Fruit fly (Drosophila melanogaster) whole organism, wandering third instar larva: ENCODE results near the gene CG12983.

Source experiments
- Abd-B ChIP-seq: fragments of >200 bp; optimal IDR thresholded peaks from 2 replicates; lab custom pipeline; 2017; ENCODE audit warnings: missing biosample characterization, missing genetic modification characterization
- CG32264 ChIP-seq: fragments of 200-800 bp; sonication (Bioruptor generic); optimal IDR thresholded peaks from 2 replicates; lab custom pipeline; 2016; ENCODE audit warnings: missing biosample characterization, missing genetic modification characterization
- CG9705 ChIP-seq: fragments of 200-800 bp; sonication (Bioruptor generic); optimal IDR thresholded peaks from 2 replicates; lab custom pipeline; 2018; ENCODE audit warnings: missing biosample characterization, mild to moderate bottlenecking, missing genetic modification characterization
- CrebA ChIP-seq: fragments of 200-800 bp; sonication (Bioruptor generic); optimal IDR thresholded peaks from 2 replicates; lab custom pipeline; 2016; ENCODE audit warnings: missing biosample characterization, mild to moderate bottlenecking, missing genetic modification characterization, borderline replicate concordance
- Dfd ChIP-seq: fragments of >200 bp; optimal IDR thresholded peaks from 2 replicates; lab custom pipeline; 2017; ENCODE audit warnings: missing biosample characterization, missing genetic modification characterization
- Dif ChIP-seq: fragments of 200-275, 200-300 bp; sonication (Bioruptor generic); optimal IDR thresholded peaks from 2 replicates; lab custom pipeline; 2018; ENCODE audit warnings: missing biosample characterization, missing genetic modification characterization; ENCODE audit not compliant: partially characterized antibody
- GATAd ChIP-seq: sonication (Bioruptor generic); optimal IDR thresholded peaks from 2 replicates; lab custom pipeline; 2016; ENCODE audit warnings: missing biosample characterization, missing genetic modification characterization
- HLH106 ChIP-seq: fragments of 200-800 bp; optimal IDR thresholded peaks from 3 replicates; lab custom pipeline; 2019; ENCODE audit warnings: missing biosample characterization, mild to moderate bottlenecking, missing genetic modification characterization, moderate library complexity
- Hnf4 ChIP-seq: fragments of 200-800 bp; sonication (Bioruptor generic); optimal IDR thresholded peaks from 2 replicates; lab custom pipeline; 2016; ENCODE audit warnings: missing biosample characterization, mild to moderate bottlenecking, missing genetic modification characterization
- Hr78 ChIP-seq: fragments of >200 bp; optimal IDR thresholded peaks from 2 replicates; lab custom pipeline; 2017; ENCODE audit warnings: missing biosample characterization, missing genetic modification characterization
- Hr83 ChIP-seq: fragments of 200-300 bp; sonication (Bioruptor generic); optimal IDR thresholded peaks from 2 replicates; lab custom pipeline; 2016; ENCODE audit warnings: missing biosample characterization, mild to moderate bottlenecking, missing genetic modification characterization, moderate library complexity; ENCODE audit not compliant: poor library complexity, severe bottlenecking
- Jra ChIP-seq: sonication (Bioruptor generic); optimal IDR thresholded peaks from 2 replicates; lab custom pipeline; 2016; ENCODE audit warnings: missing biosample characterization, missing genetic modification characterization
- Mio ChIP-seq: sonication (Bioruptor generic); optimal IDR thresholded peaks from 2 replicates; lab custom pipeline; 2016; ENCODE audit warnings: missing biosample characterization, missing genetic modification characterization
- N ChIP-seq: fragments of >200 bp; optimal IDR thresholded peaks from 2 replicates; lab custom pipeline; 2018; ENCODE audit warnings: missing biosample characterization, missing external identifiers, missing genetic modification characterization
- OdsH ChIP-seq: fragments of 200-800 bp; sonication (Bioruptor generic); optimal IDR thresholded peaks from 2 replicates; lab custom pipeline; 2016; ENCODE audit warnings: missing biosample characterization, mild to moderate bottlenecking, missing genetic modification characterization
- Rel ChIP-seq, 2 experiments: fragments of 200-800 bp; sonication (Bioruptor generic) in 1 of 2; optimal IDR thresholded peaks; 2 replicates in 1 of 2; 3 replicates in 1 of 2; lab custom pipeline; 2016 to 2019; ENCODE audit warnings: mild to moderate bottlenecking in 2 of 2, missing biosample characterization in 2 of 2, missing genetic modification characterization in 2 of 2, moderate library complexity in 1 of 2
- Sp1 ChIP-seq: fragments of 200-800 bp; sonication (Bioruptor generic); optimal IDR thresholded peaks from 3 replicates; lab custom pipeline; 2019; ENCODE audit warnings: missing biosample characterization, mild to moderate bottlenecking, missing genetic modification characterization, moderate library complexity
- br ChIP-seq: fragments of 200-800 bp; sonication (Bioruptor generic); optimal IDR thresholded peaks from 2 replicates; lab custom pipeline; 2016; ENCODE audit warnings: missing biosample characterization, missing genetic modification characterization
- brk ChIP-seq: fragments of 200-800 bp; sonication (Bioruptor generic); optimal IDR thresholded peaks from 2 replicates; lab custom pipeline; 2016; ENCODE audit warnings: missing biosample characterization, mild to moderate bottlenecking, missing genetic modification characterization
- dl ChIP-seq, 2 experiments: fragments of 175-275, 200-275 bp in 1 of 2; fragments of 200-275 bp in 1 of 2; sonication (Bioruptor generic); optimal IDR thresholded peaks; lab custom pipeline; 2018; ENCODE audit warnings: mild to moderate bottlenecking in 2 of 2, missing biosample characterization in 2 of 2, missing genetic modification characterization in 2 of 2, moderate library complexity in 2 of 2; ENCODE audit not compliant: partially characterized antibody in 2 of 2, insufficient read depth in 1 of 2
- ey ChIP-seq: fragments of 200-800 bp; sonication (Bioruptor generic); optimal IDR thresholded peaks from 2 replicates; lab custom pipeline; 2016; ENCODE audit warnings: missing biosample characterization, missing genetic modification characterization
- foxo ChIP-seq, 2 experiments: fragments of 200-800 bp; sonication (Bioruptor generic); optimal IDR thresholded peaks; 2 replicates in 1 of 2; 3 replicates in 1 of 2; lab custom pipeline; 2016 to 2017; ENCODE audit warnings: missing biosample characterization in 2 of 2, missing genetic modification characterization in 2 of 2
- fru ChIP-seq: fragments of 200-800 bp; sonication (Bioruptor generic); optimal IDR thresholded peaks from 3 replicates; lab custom pipeline; 2016; ENCODE audit warnings: missing biosample characterization, mild to moderate bottlenecking, missing genetic modification characterization
- h ChIP-seq: fragments of 200-800 bp; sonication (Bioruptor generic); optimal IDR thresholded peaks from 3 replicates; lab custom pipeline; 2016; ENCODE audit warnings: missing biosample characterization, mild to moderate bottlenecking, missing genetic modification characterization
- jim ChIP-seq: fragments of 175-275, 200-325 bp; sonication (Bioruptor generic); optimal IDR thresholded peaks from 2 replicates; lab custom pipeline; 2016; ENCODE audit warnings: missing biosample characterization, mild to moderate bottlenecking, missing genetic modification characterization
- lola ChIP-seq: fragments of >200 bp; optimal IDR thresholded peaks from 2 replicates; lab custom pipeline; 2017; ENCODE audit warnings: missing biosample characterization, missing genetic modification characterization
- pan ChIP-seq: fragments of >200 bp; optimal IDR thresholded peaks from 2 replicates; lab custom pipeline; 2017
- psq ChIP-seq: fragments of 200-800 bp; sonication (Bioruptor generic); optimal IDR thresholded peaks from 3 replicates; lab custom pipeline; 2017; ENCODE audit warnings: missing biosample characterization, mild to moderate bottlenecking, missing genetic modification characterization, moderate library complexity
- rgr ChIP-seq: fragments of 200-800 bp; sonication (Bioruptor generic); optimal IDR thresholded peaks from 3 replicates; lab custom pipeline; 2016; ENCODE audit warnings: missing biosample characterization, mild to moderate bottlenecking, missing genetic modification characterization
- sage ChIP-seq: fragments of 200-800 bp; sonication (Bioruptor generic); optimal IDR thresholded peaks from 2 replicates; lab custom pipeline; 2016; ENCODE audit warnings: missing biosample characterization, mild to moderate bottlenecking, missing genetic modification characterization
- sv ChIP-seq: fragments of 200-800 bp; sonication (Bioruptor generic); optimal IDR thresholded peaks from 3 replicates; lab custom pipeline; 2016; ENCODE audit warnings: missing biosample characterization, missing genetic modification characterization
- tai ChIP-seq: sonication (Bioruptor generic); optimal IDR thresholded peaks from 2 replicates; lab custom pipeline; 2016; ENCODE audit warnings: missing biosample characterization, missing genetic modification characterization
- usp ChIP-seq: fragments of >200 bp; optimal IDR thresholded peaks from 2 replicates; lab custom pipeline; 2017; ENCODE audit warnings: missing biosample characterization, missing genetic modification characterization
- woc ChIP-seq: sonication (Bioruptor generic); optimal IDR thresholded peaks from 2 replicates; lab custom pipeline; 2016; ENCODE audit warnings: missing biosample characterization, mild to moderate bottlenecking, missing genetic modification characterization

Gene CG12983

DNA sequence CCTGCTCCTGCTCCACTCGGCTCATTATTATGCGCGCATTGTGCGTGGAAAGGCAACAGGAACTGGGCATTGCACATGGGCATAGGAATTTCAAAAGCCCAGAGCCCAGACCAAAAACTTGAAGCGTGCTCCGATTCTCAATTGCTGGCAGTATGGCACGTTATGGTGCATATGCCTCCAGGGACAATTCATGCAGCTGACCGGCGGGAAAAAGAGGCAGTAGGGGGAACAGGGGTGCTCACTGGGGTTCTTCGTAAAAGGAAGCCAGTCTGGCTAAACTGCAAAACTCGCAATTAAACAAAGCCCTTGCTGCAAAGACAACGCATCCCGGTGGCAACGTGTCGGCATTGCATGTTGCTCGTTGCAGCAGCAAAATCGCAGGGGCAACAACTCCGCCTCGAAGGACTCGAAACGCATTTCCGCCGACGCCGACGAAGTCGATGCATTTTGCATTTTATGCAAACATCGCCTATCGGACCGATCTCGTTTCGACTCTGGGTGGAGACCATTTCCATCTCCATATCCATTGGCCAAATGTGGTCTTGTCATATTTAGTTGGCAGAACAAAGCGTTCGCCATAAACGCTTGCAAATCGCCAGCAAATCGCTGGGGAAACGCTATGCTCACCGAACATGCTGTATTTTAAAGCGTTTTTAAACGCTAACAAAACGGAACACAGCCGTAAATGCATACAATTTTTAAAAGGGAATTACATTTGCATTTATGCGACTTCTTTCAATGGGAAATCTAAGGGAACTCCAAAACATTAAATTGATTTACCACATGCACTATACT, 18.0 kb upstream of the CG12983 start:
- TF ChIP-seq pan (no peak), OdsH (no peak), Hnf4 (GFP tag; lab: Kevin White, UChicago) (no peak), sage (no peak), brk (GFP tag; lab: Kevin White, UChicago) (peak; percentile 13), Hr78 (GFP tag; lab: Kevin White, UChicago) (no peak), Sp1 (GFP tag; lab: Kevin White, UChicago) (no peak), fru (no peak), psq (GFP tag; lab: Kevin White, UChicago) (peak; percentile 30), sv (GFP tag; lab: Kevin White, UChicago) (no peak), CrebA (no peak), HLH106 (tag; lab: Kevin White, UChicago) (no peak), CG9705 (GFP tag; lab: Kevin White, UChicago) (no peak), Abd-B (GFP tag; lab: Kevin White, UChicago) (no peak), usp (GFP tag; lab: Kevin White, UChicago) (no peak), foxo (GFP tag; optimal IDR thresholded peaks at IDR 0.05; lab: Kevin White, UChicago) (no peak), ey (GFP tag; lab: Kevin White, UChicago) (no peak), br (peak; percentile 27), GATAd (GFP tag; lab: Kevin White, UChicago) (no peak), CG32264 (GFP tag; lab: Kevin White, UChicago) (no peak), dl (GFP tag; optimal IDR thresholded peaks at IDR 0.05; lab: Kevin White, UChicago; ENCODE audit: insufficient read depth in 1 of 2, partially characterized antibody in 2 of 2) (no peak), Dif (no peak), Jra (GFP tag; lab: Kevin White, UChicago) (no peak), Dfd (GFP tag; lab: Kevin White, UChicago) (no peak)

DNA sequence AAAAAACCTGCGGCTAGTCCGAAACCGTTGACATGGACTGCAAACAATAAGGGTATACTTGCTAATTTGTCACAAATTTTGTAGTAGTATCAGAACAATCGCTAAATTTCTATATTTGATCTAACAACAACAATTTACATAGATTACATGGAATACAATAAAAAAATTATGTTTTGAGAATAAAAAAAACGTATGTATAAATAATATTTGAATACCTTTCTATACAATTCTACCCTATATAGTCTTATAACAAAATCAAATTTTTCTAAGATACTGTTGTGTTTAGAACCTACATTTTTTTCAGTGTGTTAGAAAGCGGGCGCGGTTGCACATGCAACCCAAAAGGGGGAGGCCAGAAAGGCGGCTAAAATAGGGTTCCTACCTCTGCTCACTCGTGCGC, 16.7 kb upstream of the CG12983 start:
- no peak for TF ChIP-seq N (GFP tag; lab: Kevin White, UChicago)
- TF ChIP-seq Rel (GFP tag; optimal IDR thresholded peaks at IDR 0.05; lab: Kevin White, UChicago): no peak
- no peak for TF ChIP-seq Rel (tag; optimal IDR thresholded peaks at IDR 0.05; lab: Kevin White, UChicago)
- TF ChIP-seq fru: peak; percentile 44
- peak; percentile 16 for TF ChIP-seq ey (GFP tag; lab: Kevin White, UChicago)
- no peak for TF ChIP-seq Dif
- peak; percentile 14 for TF ChIP-seq rgr
- TF ChIP-seq h (GFP tag; lab: Kevin White, UChicago): peak; percentile 19
- peak in 1 of 2 experiments; percentile 38 for TF ChIP-seq foxo (GFP tag; optimal IDR thresholded peaks at IDR 0.05; lab: Kevin White, UChicago)
- peak; percentile 33 for TF ChIP-seq Sp1 (GFP tag; lab: Kevin White, UChicago)
- TF ChIP-seq HLH106 (tag; lab: Kevin White, UChicago): peak; percentile 29

DNA sequence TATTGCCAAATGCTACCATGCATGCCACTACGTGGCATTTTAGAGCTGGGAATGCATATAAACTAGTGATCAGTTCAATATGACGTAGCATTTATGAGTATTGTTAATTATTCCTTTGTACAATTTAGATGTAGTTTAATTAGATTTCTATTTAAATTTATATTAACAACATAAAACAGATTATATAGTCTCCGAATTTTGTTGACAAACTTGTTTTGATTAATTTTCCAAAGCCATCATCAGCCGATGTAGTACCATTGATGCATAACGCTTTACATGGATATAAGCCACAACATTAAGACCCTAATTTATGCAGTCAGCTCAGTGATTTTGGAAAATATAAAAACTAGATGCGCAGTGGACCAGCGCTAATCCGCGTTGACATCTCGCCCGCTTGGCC, 16.0 kb upstream of the CG12983 start:
- TF ChIP-seq br (no peak), CrebA (no peak), tai (GFP tag; lab: Kevin White, UChicago) (no peak), Dif (no peak), fru (no peak), dl (GFP tag; optimal IDR thresholded peaks at IDR 0.05; lab: Kevin White, UChicago; ENCODE audit: insufficient read depth in 1 of 2, partially characterized antibody in 2 of 2) (no peak), brk (GFP tag; lab: Kevin White, UChicago) (no peak), jim (GFP tag; lab: Kevin White, UChicago) (no peak), Sp1 (GFP tag; lab: Kevin White, UChicago) (no peak)
- TF ChIP-seq, all 38 proteins: peak for 0

DNA sequence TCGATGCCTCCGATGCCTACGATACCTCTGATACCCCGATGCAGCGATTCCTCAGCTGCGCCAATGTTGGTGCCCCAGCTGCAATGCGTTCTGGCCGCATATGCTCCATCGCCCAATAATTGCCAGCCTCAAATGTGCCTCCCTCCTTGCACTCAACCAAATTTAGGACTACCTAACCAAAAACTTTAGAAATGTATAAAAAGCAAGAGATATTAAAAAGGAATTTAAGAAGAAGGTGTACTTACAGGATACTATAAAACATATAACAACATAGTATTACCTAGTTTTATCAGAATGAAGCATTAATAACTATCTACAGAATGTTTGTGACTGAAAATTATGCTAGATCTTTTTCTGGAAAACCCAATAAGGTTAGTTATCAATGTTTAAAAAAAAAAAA, 15.2 kb upstream of the CG12983 start:
- TF ChIP-seq tai (GFP tag; lab: Kevin White, UChicago) (no peak), CG9705 (GFP tag; lab: Kevin White, UChicago) (no peak), foxo (GFP tag; optimal IDR thresholded peaks at IDR 0.05; lab: Kevin White, UChicago) (peak in 1 of 2 experiments; percentile 1), fru (peak; percentile 38), Hr83 (GFP tag; lab: Kevin White, UChicago) (no peak), jim (GFP tag; lab: Kevin White, UChicago) (no peak), usp (GFP tag; lab: Kevin White, UChicago) (no peak), Mio (GFP tag; lab: Kevin White, UChicago) (no peak), CrebA (no peak), br (no peak), HLH106 (tag; lab: Kevin White, UChicago) (peak; percentile 33), GATAd (GFP tag; lab: Kevin White, UChicago) (no peak), woc (GFP tag; lab: Kevin White, UChicago) (peak; percentile 21), pan (no peak), N (GFP tag; lab: Kevin White, UChicago) (no peak), dl (GFP tag; optimal IDR thresholded peaks at IDR 0.05; lab: Kevin White, UChicago; ENCODE audit: insufficient read depth in 1 of 2, partially characterized antibody in 2 of 2) (no peak), psq (GFP tag; lab: Kevin White, UChicago) (peak; percentile 9), OdsH (peak; percentile 12), Sp1 (GFP tag; lab: Kevin White, UChicago) (peak; percentile 17), sage (no peak), lola (GFP tag; lab: Kevin White, UChicago) (no peak), h (GFP tag; lab: Kevin White, UChicago) (peak; percentile 1)
